Worm (Caenorhabditis elegans): ENCODE data around the gene him-18.
A peak's percentile ranks its signal among the peaks of the same experiment; 100 is the strongest.

Gene him-18

DNA sequence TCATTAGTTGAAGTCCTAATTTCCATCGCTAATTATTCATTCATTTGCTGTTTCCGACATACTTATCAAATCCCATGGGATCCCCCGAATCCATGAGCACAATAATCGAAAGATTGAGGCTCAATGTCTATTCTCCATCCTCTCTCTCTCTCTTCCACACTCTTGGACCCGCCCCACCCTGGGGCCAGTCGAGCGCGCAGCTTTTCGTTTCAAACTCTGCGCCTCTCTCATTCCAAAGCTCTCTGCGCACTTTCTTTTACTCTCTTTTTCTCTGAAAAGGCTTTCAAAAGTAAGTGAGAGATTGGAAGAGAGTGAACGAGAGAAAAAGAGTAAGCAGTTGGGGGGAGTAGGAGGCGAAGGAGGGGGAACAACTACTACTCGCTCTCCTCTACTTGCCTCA, 6.8 kb upstream of the him-18 start, which contains the start of gene acy-1 (continued):
- TF ChIP-seq hlh-11 (tag; optimal IDR thresholded peaks at IDR 0.05): peak; percentile 60
- peak; percentile 83 for TF ChIP-seq fkh-10 (GFP tag; optimal IDR thresholded peaks at IDR 0.05)
- TF ChIP-seq saeg-2 (GFP tag; IDR thresholded peaks at IDR 0.05): no peak
- TF ChIP-seq Y5F2A.4 (GFP tag; optimal IDR thresholded peaks at IDR 0.05): no peak
- no peak for TF ChIP-seq pha-4 (GFP tag; IDR thresholded peaks at IDR 0.05)
- TF ChIP-seq pha-4 (tag; optimal IDR thresholded peaks at IDR 0.05): peak; percentile 14
- TF ChIP-seq ama-1 (optimal IDR thresholded peaks at IDR 0.05): no peak
- peak; percentile 79 for TF ChIP-seq nhr-11 (tag; optimal IDR thresholded peaks at IDR 0.05)
- TF ChIP-seq mes-2 (tag; optimal IDR thresholded peaks at IDR 0.05; ENCODE audit: poor library complexity, severe bottlenecking): peak; percentile 45
- peak; percentile 70 for TF ChIP-seq ctbp-1 (GFP tag; IDR thresholded peaks at IDR 0.05)
- TF ChIP-seq rbr-2 (tag; optimal IDR thresholded peaks at IDR 0.05): peak; percentile 76
- TF ChIP-seq zip-11 (GFP tag; IDR thresholded peaks at IDR 0.05): no peak
- TF ChIP-seq set-16 (GFP tag; IDR thresholded peaks at IDR 0.05): peak; percentile 61
- TF ChIP-seq ZK337.2 (GFP tag; IDR thresholded peaks at IDR 0.05): no peak
- TF ChIP-seq hif-1 (tag; optimal IDR thresholded peaks at IDR 0.05): peak in 1 of 2 experiments; percentile 10
- peak; percentile 58 for TF ChIP-seq dpl-1 (GFP tag; optimal IDR thresholded peaks at IDR 0.05)
- TF ChIP-seq nhr-6 (tag; optimal IDR thresholded peaks at IDR 0.05): no peak

DNA sequence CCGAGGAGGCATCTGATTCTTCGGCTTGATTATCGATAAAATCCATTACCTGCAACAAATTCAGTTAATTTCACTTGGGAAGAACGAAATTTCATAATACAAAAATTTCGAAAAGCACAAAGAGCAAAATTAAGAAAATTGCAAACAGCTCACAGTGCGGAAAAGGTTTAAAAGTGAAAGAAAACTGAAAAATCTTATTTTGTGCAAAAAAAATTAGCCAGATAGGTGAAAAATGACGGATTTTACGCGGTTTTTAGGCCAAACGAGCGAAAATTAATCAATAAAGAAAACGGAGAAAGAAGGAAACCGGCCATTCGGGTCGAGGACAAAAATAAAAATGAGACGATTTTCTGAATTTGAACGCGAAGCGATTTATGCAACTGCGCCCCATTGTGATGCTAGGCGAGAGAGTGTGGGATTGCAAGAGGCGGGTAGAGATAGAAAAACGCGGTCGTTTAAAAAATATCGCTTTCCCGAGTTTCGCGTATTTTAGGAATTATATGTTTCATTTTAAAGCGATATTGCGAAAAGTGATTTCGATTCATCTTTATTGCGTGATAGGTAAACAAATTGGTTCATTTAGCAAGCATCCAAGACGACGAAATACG, 5.7 kb upstream of the him-18 start, which contains the start of gene emb-5:
Gene emb-5, minus strand, starts transcription at position 51 of the 608 bp plus-strand sequence.
- TF ChIP-seq lin-29 (GFP tag; IDR thresholded peaks at IDR 0.05): no peak
- no peak for TF ChIP-seq arid-1 (GFP tag; conservative IDR thresholded peaks at IDR 0.05)
- no peak for TF ChIP-seq pha-4 (GFP tag; IDR thresholded peaks at IDR 0.05)
- no peak for TF ChIP-seq pha-4 (tag; optimal IDR thresholded peaks at IDR 0.05)
- TF ChIP-seq tra-1 (GFP tag; IDR thresholded peaks at IDR 0.05): no peak
- TF ChIP-seq ceh-62 (tag; optimal IDR thresholded peaks at IDR 0.05): no peak
- TF ChIP-seq ceh-28 (tag; optimal IDR thresholded peaks at IDR 0.05): no peak
- TF ChIP-seq nhr-28 (tag; optimal IDR thresholded peaks at IDR 0.05): peak; percentile 27
- TF ChIP-seq cey-2 (tag; optimal IDR thresholded peaks at IDR 0.05; ENCODE audit: borderline replicate concordance, insufficient read depth): no peak
- no peak for TF ChIP-seq dmd-8 (GFP tag; IDR thresholded peaks at IDR 0.05)
- no peak for TF ChIP-seq spr-3 (GFP tag; optimal IDR thresholded peaks at IDR 0.05)
- peak; percentile 74 for TF ChIP-seq mes-2 (tag; optimal IDR thresholded peaks at IDR 0.05; ENCODE audit: poor library complexity, severe bottlenecking)
- TF ChIP-seq T26A8.4 (GFP tag; IDR thresholded peaks at IDR 0.05): 0 out of 2 replicates have a peak, but pooled peaks have one; percentile 28
- no peak for TF ChIP-seq zfp-2 (tag; optimal IDR thresholded peaks at IDR 0.05)
- peak; percentile 94 for TF ChIP-seq lin-38 (GFP tag; IDR thresholded peaks at IDR 0.05)
- TF ChIP-seq nhr-6 (tag; optimal IDR thresholded peaks at IDR 0.05): peak; percentile 21
- no peak for TF ChIP-seq spr-1 (tag; optimal IDR thresholded peaks at IDR 0.05)
- TF ChIP-seq F49E8.2 (tag; optimal IDR thresholded peaks at IDR 0.05; ENCODE audit: borderline replicate concordance): no peak
- TF ChIP-seq php-3 (GFP tag; IDR thresholded peaks at IDR 0.05): no peak
- no peak for TF ChIP-seq unc-130 (GFP tag; optimal IDR thresholded peaks at IDR 0.05)
- TF ChIP-seq zfp-3 (GFP tag; conservative IDR thresholded peaks at IDR 0.05): no peak
- TF ChIP-seq hif-1 (tag; optimal IDR thresholded peaks at IDR 0.05): no peak
- no peak for TF ChIP-seq nhr-42 (GFP tag; IDR thresholded peaks at IDR 0.05)
- TF ChIP-seq unc-62 (GFP tag; optimal IDR thresholded peaks at IDR 0.05 in 1 of 2): peak in 1 of 2 experiments; percentile 5
- no peak for TF ChIP-seq unc-62 (tag; optimal IDR thresholded peaks at IDR 0.05)
- no peak for TF ChIP-seq ces-1 (GFP tag; optimal IDR thresholded peaks at IDR 0.05)
- no peak for TF ChIP-seq daf-16 (GFP tag; optimal IDR thresholded peaks at IDR 0.05)
- peak; percentile 10 for TF ChIP-seq daf-16 (tag; optimal IDR thresholded peaks at IDR 0.05)
- no peak for TF ChIP-seq mdt-29 (GFP tag; IDR thresholded peaks at IDR 0.05)
- no peak for TF ChIP-seq skn-1 (tag; optimal IDR thresholded peaks at IDR 0.05)
- peak; percentile 92 for TF ChIP-seq dpl-1 (GFP tag; optimal IDR thresholded peaks at IDR 0.05)
- TF ChIP-seq zip-2 (tag; optimal IDR thresholded peaks at IDR 0.05): no peak
- no peak for TF ChIP-seq dmd-9 (GFP tag; IDR thresholded peaks at IDR 0.05)
- peak; percentile 68 for TF ChIP-seq ama-1 (optimal IDR thresholded peaks at IDR 0.05)

All from whole organism, L4 larva.